Worm (Caenorhabditis elegans) whole organism, late embryonic: ENCODE measurements around the gene F54F11.1.
A peak's percentile ranks its signal among the peaks of the same experiment; 100 is the strongest.

Experiments
- F13H6.1 ChIP-seq: sonication (generic microtip); optimal IDR thresholded peaks from 2 replicates; lab custom pipeline; 2016; ENCODE audit warnings: missing genetic modification characterization, missing compliant biosample characterization
- K02D7.2 ChIP-seq: sonication (generic microtip); optimal IDR thresholded peaks from 2 replicates; lab custom pipeline; 2017; ENCODE audit warnings: mild to moderate bottlenecking, missing genetic modification characterization, missing compliant biosample characterization
- Y22D7AL.16 ChIP-seq: sonication (generic microtip); optimal IDR thresholded peaks from 2 replicates; lab custom pipeline; 2016; ENCODE audit warnings: missing genetic modification characterization, missing compliant biosample characterization
- ahr-1 ChIP-seq: sonication (generic microtip); optimal IDR thresholded peaks from 2 replicates; lab custom pipeline; 2016; ENCODE audit warnings: missing genetic modification characterization, missing compliant biosample characterization
- ama-1 ChIP-seq: fragments of 150-350 bp; optimal IDR thresholded peaks from 2 replicates; lab custom pipeline; 2014
- ceh-2 ChIP-seq: sonication (generic microtip); optimal IDR thresholded peaks from 2 replicates; lab custom pipeline; 2016; ENCODE audit warnings: missing genotype, missing genetic modification characterization, missing compliant biosample characterization
- ceh-22 ChIP-seq: sonication (generic microtip); optimal IDR thresholded peaks from 2 replicates; lab custom pipeline; 2017; ENCODE audit warnings: missing biosample characterization, missing genetic modification characterization
- ceh-6 ChIP-seq: fragments of 200-800 bp; sonication (Bioruptor generic); optimal IDR thresholded peaks from 2 replicates; lab custom pipeline; 2018; ENCODE audit warnings: mild to moderate bottlenecking, missing genetic modification characterization, missing compliant biosample characterization
- che-1 ChIP-seq: sonication (generic microtip); optimal IDR thresholded peaks from 2 replicates; lab custom pipeline; 2016; ENCODE audit warnings: mild to moderate bottlenecking, missing genetic modification characterization, missing compliant biosample characterization
- dmd-4 ChIP-seq: sonication (generic microtip); optimal IDR thresholded peaks from 2 replicates; lab custom pipeline; 2016; ENCODE audit warnings: borderline replicate concordance, missing genetic modification characterization, missing compliant biosample characterization
- dve-1 ChIP-seq: sonication (generic microtip); optimal IDR thresholded peaks from 2 replicates; lab custom pipeline; 2017; ENCODE audit warnings: antibody characterized with exemption, mild to moderate bottlenecking, missing genetic modification characterization, missing compliant biosample characterization
- elt-4 ChIP-seq: sonication (generic microtip); optimal IDR thresholded peaks from 2 replicates; lab custom pipeline; 2016; ENCODE audit warnings: missing genetic modification characterization, missing compliant biosample characterization
- ets-4 ChIP-seq: sonication (generic microtip); optimal IDR thresholded peaks from 2 replicates; lab custom pipeline; 2016; ENCODE audit warnings: missing genetic modification characterization, missing compliant biosample characterization
- eyg-1 ChIP-seq: sonication (generic microtip); optimal IDR thresholded peaks from 2 replicates; lab custom pipeline; 2016; ENCODE audit warnings: missing genotype, missing genetic modification characterization, missing compliant biosample characterization
- fax-1 ChIP-seq: sonication (generic microtip); optimal IDR thresholded peaks from 2 replicates; lab custom pipeline; 2016; ENCODE audit warnings: missing genotype, missing genetic modification characterization, missing compliant biosample characterization
- fkh-10 ChIP-seq: fragments of 150-350 bp; optimal IDR thresholded peaks from 2 replicates; lab custom pipeline; 2014; ENCODE audit warnings: missing biosample characterization, missing genetic modification reagents, missing genetic modification characterization
- hlh-13 ChIP-seq: fragments of 200-800 bp; sonication (Bioruptor generic); optimal IDR thresholded peaks from 2 replicates; lab custom pipeline; 2018; ENCODE audit warnings: mild to moderate bottlenecking, missing genetic modification characterization, missing compliant biosample characterization
- lim-6 ChIP-seq: sonication (generic microtip); optimal IDR thresholded peaks from 2 replicates; lab custom pipeline; 2016; ENCODE audit warnings: missing genetic modification characterization, missing compliant biosample characterization
- madf-2 ChIP-seq: sonication (generic microtip); optimal IDR thresholded peaks from 2 replicates; lab custom pipeline; 2017; ENCODE audit warnings: missing genetic modification characterization, missing compliant biosample characterization
- mec-3 ChIP-seq: sonication (generic microtip); optimal IDR thresholded peaks from 2 replicates; lab custom pipeline; 2016; ENCODE audit warnings: borderline replicate concordance, missing genetic modification characterization, missing compliant biosample characterization
- nfya-1 ChIP-seq: sonication (generic microtip); optimal IDR thresholded peaks from 2 replicates; lab custom pipeline; 2017; ENCODE audit warnings: missing genetic modification characterization, mild to moderate bottlenecking, missing compliant biosample characterization, antibody characterized with exemption, moderate library complexity
- npax-4 ChIP-seq: sonication (generic microtip); optimal IDR thresholded peaks from 2 replicates; lab custom pipeline; 2016; ENCODE audit warnings: missing genetic modification characterization, missing compliant biosample characterization
- pha-2 ChIP-seq: sonication (generic microtip); optimal IDR thresholded peaks from 2 replicates; lab custom pipeline; 2017; ENCODE audit warnings: mild to moderate bottlenecking, missing genetic modification characterization, missing compliant biosample characterization
- pha-4 ChIP-seq: fragments of 150-350 bp; optimal IDR thresholded peaks from 2 replicates; lab custom pipeline; 2018; ENCODE audit warnings: missing biosample characterization, missing genetic modification reagents, missing genetic modification characterization
- pqm-1 ChIP-seq: sonication (generic microtip); optimal IDR thresholded peaks from 2 replicates; lab custom pipeline; 2016; ENCODE audit warnings: missing genetic modification characterization, missing compliant biosample characterization
- sdc-2 ChIP-seq: sonication (generic microtip); optimal IDR thresholded peaks from 2 replicates; lab custom pipeline; 2016; ENCODE audit warnings: missing genotype, missing genetic modification characterization, missing compliant biosample characterization
- sox-2 ChIP-seq: fragments of 200-800 bp; sonication (Bioruptor generic); IDR thresholded peaks from 2 replicates; pipeline ENCODE4 v1.3.6; 2022; ENCODE audit warnings: missing genetic modification reagents, missing genetic modification characterization, missing compliant biosample characterization
- tbx-7 ChIP-seq: sonication (generic microtip); optimal IDR thresholded peaks from 2 replicates; lab custom pipeline; 2016; ENCODE audit warnings: missing genotype, missing genetic modification characterization, missing compliant biosample characterization
- ttx-3 ChIP-seq: sonication (generic microtip); optimal IDR thresholded peaks from 2 replicates; lab custom pipeline; 2016; ENCODE audit warnings: missing genetic modification reagents, missing genetic modification characterization, missing compliant biosample characterization
- unc-3 ChIP-seq, 2 experiments: fragments of 200-800 bp in 1 of 2; sonication (Bioruptor generic) in 1 of 2; sonication (generic microtip) in 1 of 2; conservative IDR thresholded peaks in 1 of 2; optimal IDR thresholded peaks in 1 of 2; 2 replicates each; pipeline versions ENCODE4 v1.3.6 to Lab custom; 2016 to 2022; ENCODE audit warnings: missing compliant biosample characterization in 2 of 2, missing genetic modification characterization in 2 of 2, missing genetic modification reagents in 1 of 2
- unc-42 ChIP-seq: sonication (generic microtip); optimal IDR thresholded peaks from 2 replicates; lab custom pipeline; 2016; ENCODE audit warnings: missing genotype, missing genetic modification characterization, missing compliant biosample characterization
- unc-86 ChIP-seq: sonication (generic microtip); optimal IDR thresholded peaks from 2 replicates; lab custom pipeline; 2016; ENCODE audit warnings: missing genetic modification characterization, missing compliant biosample characterization
- ztf-16 ChIP-seq: sonication (generic microtip); optimal IDR thresholded peaks from 2 replicates; lab custom pipeline; 2017; ENCODE audit warnings: missing genetic modification characterization, missing compliant biosample characterization

Gene F54F11.1

DNA sequence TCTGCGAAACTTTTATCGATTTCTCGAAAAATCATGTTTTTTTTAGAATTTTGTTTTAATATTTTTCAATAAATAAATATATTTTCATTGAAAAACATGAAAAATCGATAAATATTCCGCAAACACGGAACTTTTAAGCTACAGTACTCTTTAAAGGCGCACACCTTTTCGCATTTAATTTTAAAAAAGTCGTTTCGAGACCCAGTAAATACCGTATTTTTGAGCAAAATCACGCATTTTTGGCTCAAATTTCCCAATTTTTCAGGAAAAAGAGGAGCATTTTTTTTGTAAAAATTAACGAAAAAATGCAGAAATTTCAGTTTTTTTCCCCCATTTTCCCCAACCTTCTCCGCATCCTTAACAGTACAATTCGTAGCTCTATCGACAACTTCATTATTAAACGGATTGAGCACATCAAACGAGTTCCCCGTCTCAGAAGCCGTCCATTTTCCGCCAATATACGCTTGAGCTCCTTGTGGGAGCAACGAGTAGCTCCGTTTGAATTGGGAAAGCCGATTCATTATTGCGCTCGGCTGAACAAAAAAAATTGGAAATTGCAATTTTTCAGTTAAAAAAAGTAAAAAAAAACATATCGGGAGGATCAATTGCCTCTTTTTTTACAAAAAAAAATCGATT is 12.4 kb upstream of the F54F11.1 start, which contains the start of gene alh-7:
Gene alh-7, minus strand, starts transcription at position 533 of the 636 bp plus-strand sequence.
- TF ChIP-seq dve-1 (tag; lab: Kevin White, UChicago) = no peak
- TF ChIP-seq pha-4 (tag; lab: Kevin White, UChicago) = no peak
- TF ChIP-seq sdc-2 (tag; lab: Kevin White, UChicago) = no peak
- TF ChIP-seq unc-3 (GFP tag; conservative IDR thresholded peaks at IDR 0.05; lab: Robert Waterston, UW) = no peak
- no peak for TF ChIP-seq unc-3 (tag; optimal IDR thresholded peaks at IDR 0.05; lab: Kevin White, UChicago)
- TF ChIP-seq npax-4 (tag; lab: Kevin White, UChicago) = no peak
- no peak for TF ChIP-seq K02D7.2 (tag; lab: Kevin White, UChicago)
- TF ChIP-seq dmd-4 (tag; lab: Kevin White, UChicago) = no peak
- no peak for TF ChIP-seq ets-4 (tag; lab: Kevin White, UChicago)

DNA sequence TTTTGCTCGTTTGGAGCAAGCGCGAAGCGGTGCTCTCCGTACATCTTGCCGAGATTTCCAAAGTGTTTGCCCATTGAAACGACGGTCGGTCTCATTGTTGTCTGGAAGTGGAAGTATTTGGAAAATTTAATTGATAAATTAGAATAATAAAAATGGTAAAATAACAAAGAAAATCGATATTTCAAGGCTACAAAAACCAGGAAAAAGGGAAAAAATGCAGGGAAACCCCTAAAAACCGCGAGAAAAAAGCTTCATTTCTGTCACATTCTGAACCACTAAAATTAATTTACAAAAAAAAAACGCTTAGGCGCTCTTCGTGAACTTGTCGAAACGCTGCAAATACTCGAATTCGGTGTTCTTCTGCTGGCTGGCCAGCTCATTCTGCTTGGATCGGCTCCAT is 10.8 kb upstream of the F54F11.1 start, which contains the start of gene F45H10.2:
Gene F45H10.2, minus strand, starts transcription at position 101 of the 400 bp plus-strand sequence.
- TF ChIP-seq ztf-16 (tag; lab: Kevin White, UChicago) = no peak
- no peak for TF ChIP-seq tbx-7
- no peak for TF ChIP-seq pha-2 (tag; lab: Kevin White, UChicago)
- TF ChIP-seq pqm-1 (tag; lab: Kevin White, UChicago) = no peak
- TF ChIP-seq fkh-10 = no peak
- TF ChIP-seq ahr-1 = no peak
- no peak for TF ChIP-seq F13H6.1 (tag; lab: Kevin White, UChicago)
- no peak for TF ChIP-seq fax-1
- no peak for TF ChIP-seq dve-1 (tag; lab: Kevin White, UChicago)
- TF ChIP-seq ceh-6 = no peak
- no peak for TF ChIP-seq dmd-4 (tag; lab: Kevin White, UChicago)
- no peak for TF ChIP-seq hlh-13 (GFP tag; lab: Kevin White, UChicago)

DNA sequence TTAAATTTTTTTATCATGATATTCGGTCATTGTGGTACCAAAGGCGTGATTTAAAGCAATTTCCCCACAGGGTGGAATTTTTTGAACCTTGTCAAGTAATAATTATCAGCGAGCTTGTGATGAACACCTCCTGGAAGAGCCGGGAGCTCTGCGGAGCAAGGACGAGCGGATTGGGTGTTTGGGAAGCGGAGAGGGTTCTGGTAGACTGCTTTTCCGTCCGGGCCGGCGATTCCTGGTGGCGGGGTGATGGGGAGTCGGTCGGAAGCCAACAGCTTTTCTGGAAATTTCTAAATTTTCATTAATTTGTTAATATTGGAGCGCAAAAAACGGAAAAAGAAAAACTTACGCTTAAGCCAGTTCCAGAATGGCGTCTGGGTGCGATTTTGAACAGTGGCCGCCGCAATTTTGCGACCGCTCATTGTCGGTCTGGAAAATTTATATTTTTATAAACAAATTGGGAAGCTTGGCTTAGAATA is 9.5 kb upstream of the F54F11.1 start, which contains the start of gene ndua-7:
Gene ndua-7, minus strand, starts transcription at position 426 of the 476 bp plus-strand sequence.
- TF ChIP-seq madf-2 (tag; lab: Kevin White, UChicago) (no peak), pha-4 (tag; lab: Kevin White, UChicago) (no peak), elt-4 (tag; lab: Kevin White, UChicago) (no peak), che-1 (tag; lab: Kevin White, UChicago) (no peak), ahr-1 (no peak), ztf-16 (tag; lab: Kevin White, UChicago) (no peak), lim-6 (tag; lab: Kevin White, UChicago) (no peak), unc-3 (GFP tag; conservative IDR thresholded peaks at IDR 0.05; lab: Robert Waterston, UW) (no peak), unc-3 (tag; optimal IDR thresholded peaks at IDR 0.05; lab: Kevin White, UChicago) (no peak), unc-86 (no peak), dmd-4 (tag; lab: Kevin White, UChicago) (no peak), ttx-3 (tag; lab: Kevin White, UChicago) (no peak), ets-4 (tag; lab: Kevin White, UChicago) (no peak), K02D7.2 (tag; lab: Kevin White, UChicago) (no peak), ama-1 (lab: Kevin White, UChicago) (no peak), fax-1 (no peak), ceh-2 (no peak), Y22D7AL.16 (tag; lab: Kevin White, UChicago) (no peak), eyg-1 (no peak), mec-3 (tag; lab: Kevin White, UChicago) (no peak), sox-2 (no peak)

DNA sequence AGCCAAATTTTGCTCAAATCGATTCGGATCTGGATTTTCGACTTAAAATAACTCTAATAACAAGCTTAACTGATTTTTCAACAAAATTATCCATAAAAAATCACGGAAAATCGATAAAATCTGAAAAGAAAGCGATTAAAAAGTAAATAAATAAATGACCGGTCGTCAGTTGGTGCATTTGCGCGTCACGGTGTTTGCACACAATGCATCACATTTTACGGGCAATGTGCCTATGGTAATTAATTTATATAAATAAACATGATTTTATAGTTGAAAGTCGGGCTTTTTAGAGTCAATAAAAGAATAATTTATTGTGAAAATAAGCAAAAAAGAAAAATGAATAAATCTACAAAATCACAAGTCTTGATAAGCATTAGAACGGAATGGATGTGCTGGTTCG is 9.0 kb upstream of the F54F11.1 start:
- TF ChIP-seq unc-42 (tag; lab: Kevin White, UChicago) = peak; percentile 68
- TF ChIP-seq nfya-1 (tag; lab: Kevin White, UChicago) = peak; percentile 9
- TF ChIP-seq ceh-22 (tag; lab: Kevin White, UChicago) = no peak
- TF ChIP-seq, all 69 proteins: peak for 2
